Worm (Caenorhabditis elegans) whole organism, early embryonic: ENCODE data around the gene lury-1.

Experiments used
- B0310.2 ChIP-seq: sonication (generic microtip); optimal IDR thresholded peaks from 2 replicates; lab custom pipeline; 2016; ENCODE audit warnings: mild to moderate bottlenecking, missing genetic modification characterization, missing compliant biosample characterization
- F13C5.2 ChIP-seq: sonication (generic microtip); optimal IDR thresholded peaks from 2 replicates; lab custom pipeline; 2017; ENCODE audit warnings: mild to moderate bottlenecking, missing genetic modification characterization, inconsistent platforms, missing compliant biosample characterization
- ama-1 ChIP-seq: fragments of 150-350 bp; optimal IDR thresholded peaks from 2 replicates; lab custom pipeline; 2014
- flt-1 ChIP-seq: fragments of 200-800 bp; sonication (Bioruptor generic); IDR thresholded peaks from 2 replicates; pipeline ENCODE4 v1.3.6; 2022; ENCODE audit warnings: missing genetic modification characterization, missing compliant biosample characterization
- pes-1 ChIP-seq: fragments of 200-800 bp; sonication (Bioruptor generic); IDR thresholded peaks from 2 replicates; pipeline ENCODE4 v1.3.6; 2022; ENCODE audit warnings: missing genetic modification reagents, missing genetic modification characterization, missing compliant biosample characterization
- scrt-1 ChIP-seq: fragments of 200-800 bp; sonication (Bioruptor generic); IDR thresholded peaks from 2 replicates; pipeline ENCODE4 v1.3.6; 2022; ENCODE audit warnings: missing genetic modification characterization, missing compliant biosample characterization
- sea-1 ChIP-seq: fragments of 200-800 bp; sonication (Bioruptor generic); conservative IDR thresholded peaks from 2 replicates; pipeline ENCODE4 v1.3.6; 2022; ENCODE audit warnings: missing genetic modification characterization, missing compliant biosample characterization

DNA sequence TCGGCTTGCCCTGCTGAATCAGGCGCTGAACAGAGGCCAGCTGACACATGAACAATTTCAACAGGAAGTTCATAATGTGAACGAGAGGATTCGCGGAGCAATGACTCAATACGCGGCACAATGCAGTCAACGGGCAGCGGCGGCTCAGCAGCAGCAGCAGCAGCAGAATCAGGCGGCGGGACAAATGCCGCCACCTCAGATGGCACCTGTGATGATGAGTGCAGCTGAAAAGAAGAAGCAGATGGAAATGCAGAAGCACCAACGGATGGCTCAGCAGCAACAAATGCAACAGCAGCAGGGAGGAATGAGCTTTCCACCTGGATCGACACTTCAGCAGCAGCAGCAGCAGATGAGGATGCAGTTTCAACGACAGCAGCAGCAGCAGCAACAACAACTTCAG lies 20.9 kb upstream of the lury-1 start:
- TF ChIP-seq ama-1 (lab: Kevin White, UChicago) (no peak), flt-1 (GFP tag; lab: Robert Waterston, UW) (no peak), F13C5.2 (tag; lab: Kevin White, UChicago) (no peak), B0310.2 (tag; lab: Kevin White, UChicago) (no peak), scrt-1 (GFP tag; lab: Robert Waterston, UW) (no peak), sea-1 (GFP tag; lab: Robert Waterston, UW) (no peak), pes-1 (GFP tag; lab: Robert Waterston, UW) (no peak)
